In genomic region chr3R:30813903-30814339, dm6 we compare ENCODE assay signal across 1 fruit fly cellular context.
TF ChIP-seq lines count a peak whose summit lies in the region.

No protein-coding gene starts in this region.

TF ChIP-seq in whole organism, embryonic, 481 proteins besides CTCF, POLR2A, EP300 and RAD21 (continued from another document):
- TF ChIP-seq Elba2 (GFP tag; optimal IDR thresholded peaks at IDR 0.05; lab: Kevin White, UChicago) (no peak), CG30431 (GFP tag; optimal IDR thresholded peaks at IDR 0.05; lab: Kevin White, UChicago) (peak; percentile 55), dan (GFP tag; IDR thresholded peaks at IDR 0.05; lab: Robert Waterston, UW) (peak; percentile 60; the same call in 1 of the 2 replicates), Dek (tag; optimal IDR thresholded peaks at IDR 0.05; lab: Kevin White, UChicago) (peak; percentile 71), mam (GFP tag; optimal IDR thresholded peaks at IDR 0.05; lab: Kevin White, UChicago) (peak; percentile 78), D19A (tag; optimal IDR thresholded peaks at IDR 0.05; lab: Kevin White, UChicago) (peak; percentile 74), sim (GFP tag; IDR thresholded peaks at IDR 0.05; lab: Robert Waterston, UW) (peak; percentile 79; the same call in 1 of the 2 replicates), CG11398 (GFP tag; optimal IDR thresholded peaks at IDR 0.05; lab: Kevin White, UChicago) (peak; percentile 75), lbe (GFP tag; optimal IDR thresholded peaks at IDR 0.05; lab: Kevin White, UChicago) (peak; percentile 21), ind (GFP tag; optimal IDR thresholded peaks at IDR 0.05; lab: Kevin White, UChicago) (peak; percentile 86), br (optimal IDR thresholded peaks at IDR 0.05; lab: Kevin White, UChicago) (no peak), ERR (GFP tag; optimal IDR thresholded peaks at IDR 0.05; lab: Kevin White, UChicago) (peak; percentile 66), ap (GFP tag; IDR thresholded peaks at IDR 0.05; lab: Robert Waterston, UW) (peak; percentile 61), salm (tag; optimal IDR thresholded peaks at IDR 0.05; lab: Kevin White, UChicago) (peak; percentile 77), ttk (GFP tag; IDR thresholded peaks at IDR 0.05; lab: Robert Waterston, UW) (peak; percentile 85), Hr39 (optimal IDR thresholded peaks at IDR 0.05; lab: Kevin White, UChicago) (no peak), Sry-δ (GFP tag; optimal IDR thresholded peaks at IDR 0.05; lab: Kevin White, UChicago) (peak; percentile 44), CG1233 (GFP tag; optimal IDR thresholded peaks at IDR 0.05; lab: Kevin White, UChicago) (peak; percentile 84), CG15073 (GFP tag; optimal IDR thresholded peaks at IDR 0.05; lab: Kevin White, UChicago) (no peak), CG7786 (GFP tag; optimal IDR thresholded peaks at IDR 0.05; lab: Kevin White, UChicago) (peak; percentile 73), CG17829 (tag; optimal IDR thresholded peaks at IDR 0.05; lab: Kevin White, UChicago) (peak; percentile 91), Sin3A (optimal IDR thresholded peaks at IDR 0.05; lab: Kevin White, UChicago) (no peak), bab2 (GFP tag; optimal IDR thresholded peaks at IDR 0.05; lab: Kevin White, UChicago) (peak; percentile 86), pho (GFP tag; optimal IDR thresholded peaks at IDR 0.05; lab: Kevin White, UChicago) (peak; percentile 41), Six4 (GFP tag; optimal IDR thresholded peaks at IDR 0.05; lab: Kevin White, UChicago) (peak; percentile 85), CHES-1-like (GFP tag; optimal IDR thresholded peaks at IDR 0.05; lab: Kevin White, UChicago) (peak; percentile 73), CG32772 (GFP tag; IDR thresholded peaks at IDR 0.05; lab: Robert Waterston, UW) (peak; percentile 87), CG7271 (tag; optimal IDR thresholded peaks at IDR 0.05; lab: Kevin White, UChicago) (peak; percentile 65), vvl (GFP tag; IDR thresholded peaks at IDR 0.05; lab: Robert Waterston, UW) (peak; percentile 96), Gug (GFP tag; IDR thresholded peaks at IDR 0.05; lab: Robert Waterston, UW) (peak; percentile 68), CG32767 (GFP tag; IDR thresholded peaks at IDR 0.05; lab: Robert Waterston, UW) (peak; percentile 64; the same call in 1 of the 2 replicates), Atf-2 (GFP tag; optimal IDR thresholded peaks at IDR 0.05; lab: Kevin White, UChicago) (peak; percentile 62), al (GFP tag; IDR thresholded peaks at IDR 0.05; lab: Robert Waterston, UW) (peak; percentile 63), CG3407 (GFP tag; optimal IDR thresholded peaks at IDR 0.05; lab: Kevin White, UChicago) (peak; percentile 77), nmo (GFP tag; optimal IDR thresholded peaks at IDR 0.05; lab: Kevin White, UChicago) (peak; percentile 91), trh (GFP tag; optimal IDR thresholded peaks at IDR 0.05; lab: Kevin White, UChicago) (peak; percentile 62), CG5180 (GFP tag; optimal IDR thresholded peaks at IDR 0.05; lab: Kevin White, UChicago) (peak; percentile 75), Lhr (GFP tag; optimal IDR thresholded peaks at IDR 0.05; lab: Kevin White, UChicago) (peak; percentile 46), jing (GFP tag; optimal IDR thresholded peaks at IDR 0.05; lab: Kevin White, UChicago) (peak; percentile 69), run (tag; optimal IDR thresholded peaks at IDR 0.05; lab: Kevin White, UChicago) (peak; percentile 82), chif (GFP tag; optimal IDR thresholded peaks at IDR 0.05; lab: Kevin White, UChicago) (peak; percentile 82)
